Worm (Caenorhabditis elegans) whole organism, L2 larva: Measurements from ENCODE around the gene W09G12.6.
A peak's percentile ranks its signal among the peaks of the same experiment; 100 is the strongest.

Source experiments
- C34F6.9 ChIP-seq: fragments of 150-350 bp; optimal IDR thresholded peaks from 2 replicates; lab custom pipeline; 2014; ENCODE audit warnings: missing biosample characterization, missing genetic modification characterization
- F13H6.1 ChIP-seq: sonication (generic microtip); optimal IDR thresholded peaks from 2 replicates; lab custom pipeline; 2016; ENCODE audit warnings: missing genetic modification characterization, missing compliant biosample characterization
- R02D3.7 ChIP-seq: fragments of 150-350 bp; optimal IDR thresholded peaks from 2 replicates; lab custom pipeline; 2014; ENCODE audit warnings: missing biosample characterization, missing genetic modification characterization
- Y55F3AM.14 ChIP-seq: fragments of 200-800 bp; sonication (Bioruptor generic); optimal IDR thresholded peaks from 2 replicates; lab custom pipeline; 2018; ENCODE audit warnings: mild to moderate bottlenecking, missing genetic modification characterization, missing compliant biosample characterization
- ZK546.5 ChIP-seq: sonication (generic microtip); optimal IDR thresholded peaks from 2 replicates; lab custom pipeline; 2017; ENCODE audit warnings: missing biosample characterization, missing genetic modification characterization
- alr-1 ChIP-seq: fragments of 150-350 bp; optimal IDR thresholded peaks from 2 replicates; lab custom pipeline; 2014; ENCODE audit warnings: missing biosample characterization, missing genetic modification characterization
- aly-2 ChIP-seq: fragments of 150-350 bp; optimal IDR thresholded peaks from 2 replicates; lab custom pipeline; 2014; ENCODE audit warnings: missing biosample characterization, missing genetic modification characterization
- ceh-82 ChIP-seq: fragments of 150-350 bp; optimal IDR thresholded peaks from 2 replicates; lab custom pipeline; 2014; ENCODE audit warnings: missing biosample characterization, missing genetic modification characterization
- crh-2 ChIP-seq: sonication (generic microtip); optimal IDR thresholded peaks from 2 replicates; lab custom pipeline; 2017; ENCODE audit warnings: missing biosample characterization, missing genetic modification characterization
- dmd-4 ChIP-seq: sonication (generic microtip); optimal IDR thresholded peaks from 2 replicates; lab custom pipeline; 2017; ENCODE audit warnings: missing biosample characterization, missing genetic modification characterization
- elt-3 ChIP-seq: sonication (generic microtip); optimal IDR thresholded peaks from 2 replicates; lab custom pipeline; 2017; ENCODE audit warnings: missing biosample characterization, missing genetic modification characterization
- fos-1 ChIP-seq: fragments of 150-350 bp; optimal IDR thresholded peaks from 2 replicates; lab custom pipeline; 2014; ENCODE audit warnings: missing biosample characterization, missing genetic modification characterization
- gmeb-1 ChIP-seq: fragments of 150-350 bp; optimal IDR thresholded peaks from 2 replicates; lab custom pipeline; 2014; ENCODE audit warnings: missing biosample characterization, missing genetic modification characterization
- lin-11 ChIP-seq: fragments of 150-350 bp; sonication (generic microtip); optimal IDR thresholded peaks from 2 replicates; lab custom pipeline; 2014; ENCODE audit warnings: missing biosample characterization, missing genetic modification characterization, inconsistent platforms, mixed read lengths
- lin-13 ChIP-seq: fragments of 150-350 bp; optimal IDR thresholded peaks from 2 replicates; lab custom pipeline; 2014; ENCODE audit warnings: missing biosample characterization, missing genetic modification reagents, missing genetic modification characterization
- lin-39 ChIP-seq: fragments of 150-350 bp; optimal IDR thresholded peaks from 2 replicates; lab custom pipeline; 2014; ENCODE audit warnings: missing biosample characterization, missing genetic modification reagents, missing genetic modification characterization
- lsy-2 ChIP-seq, 2 experiments: fragments of 150-350 bp in 1 of 2; sonication (generic microtip) in 1 of 2; optimal IDR thresholded peaks; 2 replicates each; lab custom pipeline; 2014 to 2017; ENCODE audit warnings: missing biosample characterization in 2 of 2, missing genetic modification characterization in 2 of 2
- mab-5 ChIP-seq: fragments of 150-350 bp; optimal IDR thresholded peaks from 2 replicates; lab custom pipeline; 2014; ENCODE audit warnings: missing biosample characterization, missing genetic modification characterization
- mbf-1 ChIP-seq: sonication (generic microtip); optimal IDR thresholded peaks from 2 replicates; lab custom pipeline; 2017; ENCODE audit warnings: missing biosample characterization, missing genetic modification characterization
- mdl-1 ChIP-seq, 2 experiments: fragments of 150-350 bp in 1 of 2; sonication (generic microtip) in 1 of 2; optimal IDR thresholded peaks; 2 replicates each; lab custom pipeline; 2017; ENCODE audit warnings: missing biosample characterization in 2 of 2, missing genetic modification characterization in 2 of 2
- nhr-12 ChIP-seq: fragments of 150-350 bp; optimal IDR thresholded peaks from 2 replicates; lab custom pipeline; 2014; ENCODE audit warnings: missing biosample characterization, missing genetic modification characterization
- nhr-23 ChIP-seq: fragments of 150-350 bp; optimal IDR thresholded peaks from 2 replicates; lab custom pipeline; 2014; ENCODE audit warnings: missing biosample characterization, missing genetic modification reagents, missing genetic modification characterization
- nhr-237 ChIP-seq: fragments of 150-350 bp; optimal IDR thresholded peaks from 2 replicates; lab custom pipeline; 2014; ENCODE audit warnings: missing biosample characterization, missing genetic modification characterization
- nhr-25 ChIP-seq: fragments of 150-350 bp; sonication (generic microtip); optimal IDR thresholded peaks from 3 replicates; lab custom pipeline; 2014; ENCODE audit warnings: missing biosample characterization, missing genetic modification characterization
- nhr-6 ChIP-seq: fragments of 150-350 bp; optimal IDR thresholded peaks from 2 replicates; lab custom pipeline; 2014; ENCODE audit warnings: missing biosample characterization, missing genetic modification characterization
- nhr-77 ChIP-seq: fragments of 150-350 bp; optimal IDR thresholded peaks from 2 replicates; lab custom pipeline; 2014; ENCODE audit warnings: missing biosample characterization, missing genetic modification characterization
- peb-1 ChIP-seq: fragments of 150-350 bp; optimal IDR thresholded peaks from 2 replicates; lab custom pipeline; 2014; ENCODE audit warnings: missing biosample characterization, missing genetic modification characterization
- sem-4 ChIP-seq: fragments of 150-350 bp; optimal IDR thresholded peaks from 2 replicates; lab custom pipeline; 2014; ENCODE audit warnings: missing biosample characterization, missing genetic modification reagents, missing genetic modification characterization
- skn-1 ChIP-seq: sonication (generic microtip); optimal IDR thresholded peaks from 2 replicates; lab custom pipeline; 2017; ENCODE audit warnings: missing biosample characterization, missing genetic modification characterization
- sma-3 ChIP-seq: sonication (generic microtip); optimal IDR thresholded peaks from 2 replicates; lab custom pipeline; 2016; ENCODE audit warnings: missing genetic modification reagents, missing genetic modification characterization, missing compliant biosample characterization
- sma-9 ChIP-seq, 2 experiments: fragments of 150-350 bp in 1 of 2; sonication (generic microtip) in 1 of 2; optimal IDR thresholded peaks; 2 replicates each; lab custom pipeline; 2014 to 2016; ENCODE audit warnings: missing genetic modification characterization in 2 of 2, mild to moderate bottlenecking in 1 of 2, missing biosample characterization in 1 of 2, missing compliant biosample characterization in 1 of 2, missing genetic modification reagents in 1 of 2, moderate library complexity in 1 of 2
- snpc-4 ChIP-seq: fragments of 150-350 bp; optimal IDR thresholded peaks from 2 replicates; lab custom pipeline; 2014; ENCODE audit warnings: missing biosample characterization, missing genetic modification characterization
- unc-55 ChIP-seq: fragments of 150-350 bp; sonication (generic microtip); optimal IDR thresholded peaks from 3 replicates; lab custom pipeline; 2014; ENCODE audit warnings: missing biosample characterization, missing genetic modification reagents, missing genetic modification characterization
- unc-62 ChIP-seq: fragments of 150-350 bp; optimal IDR thresholded peaks from 2 replicates; lab custom pipeline; 2014; ENCODE audit warnings: missing biosample characterization, missing genetic modification reagents, missing genetic modification characterization
- ztf-1 ChIP-seq: fragments of 200-800 bp; sonication (Bioruptor generic); conservative IDR thresholded peaks from 2 replicates; pipeline ENCODE4 v1.3.6; 2022; ENCODE audit warnings: missing genetic modification characterization, missing compliant biosample characterization
- ztf-4 ChIP-seq: fragments of 150-350 bp; optimal IDR thresholded peaks from 2 replicates; lab custom pipeline; 2014; ENCODE audit warnings: missing biosample characterization, missing genetic modification characterization

Gene W09G12.6

DNA sequence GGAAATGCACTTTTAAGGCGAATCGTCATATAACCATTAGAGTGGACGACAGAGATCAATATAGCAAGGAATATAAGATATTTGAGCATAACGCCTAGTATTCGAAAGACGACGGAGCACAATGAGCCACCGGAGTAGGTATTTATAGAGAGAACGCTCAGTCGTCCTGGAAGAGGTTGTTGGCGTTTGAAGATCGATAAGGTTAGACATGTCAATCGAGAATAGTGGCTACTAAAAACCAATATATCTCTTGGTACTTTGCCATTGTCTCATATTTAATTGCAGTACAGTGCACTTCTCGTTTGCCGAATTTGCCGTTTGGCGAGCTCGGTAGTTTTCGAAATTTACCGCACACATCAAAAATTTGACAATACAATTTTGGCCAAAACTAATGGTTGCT is 23.7 kb upstream of the W09G12.6 start, which contains the start of gene dsl-1:
TSS of gene dsl-1 (minus strand) at position 101 of the 400 bp plus-strand sequence.
- TF ChIP-seq ztf-4 (tag; lab: Kevin White, UChicago): no peak

- TF ChIP-seq aly-2 (tag; lab: Kevin White, UChicago) (no peak), unc-62 (GFP tag; lab: Kevin White, UChicago) (no peak), ztf-1 (GFP tag; lab: Robert Waterston, UW) (no peak), nhr-12 (tag; lab: Kevin White, UChicago) (no peak), ceh-82 (tag; lab: Kevin White, UChicago) (no peak), nhr-6 (tag; lab: Kevin White, UChicago) (no peak), dmd-4 (tag; lab: Kevin White, UChicago) (no peak), snpc-4 (tag; lab: Kevin White, UChicago) (no peak), mab-5 (tag; lab: Kevin White, UChicago) (no peak), F13H6.1 (tag; lab: Kevin White, UChicago) (no peak), elt-3 (tag; lab: Kevin White, UChicago) (no peak), alr-1 (tag; lab: Kevin White, UChicago) (no peak)
Measured at ce11 chrIV:1209320-1209719, 22.4 kb upstream of the W09G12.6 start.

ce11 chrIV:1209813-1210212 is 21.9 kb upstream of the W09G12.6 start:
- TF ChIP-seq nhr-23 (tag; lab: Kevin White, UChicago) (no peak), peb-1 (no peak), R02D3.7 (tag; lab: Kevin White, UChicago) (no peak), unc-62 (GFP tag; lab: Kevin White, UChicago) (no peak), sma-9 (GFP tag; optimal IDR thresholded peaks at IDR 0.05; lab: Kevin White, UChicago) (no peak), sma-9 (tag; optimal IDR thresholded peaks at IDR 0.05; lab: Kevin White, UChicago) (no peak), C34F6.9 (no peak), gmeb-1 (tag; lab: Kevin White, UChicago) (no peak), nhr-237 (no peak), lin-13 (no peak), mdl-1 (tag; optimal IDR thresholded peaks at IDR 0.05; lab: Kevin White, UChicago) (no peak), skn-1 (no peak), crh-2 (tag; lab: Kevin White, UChicago) (no peak), fos-1 (tag; lab: Kevin White, UChicago) (no peak), lin-11 (tag; lab: Kevin White, UChicago) (no peak)

DNA sequence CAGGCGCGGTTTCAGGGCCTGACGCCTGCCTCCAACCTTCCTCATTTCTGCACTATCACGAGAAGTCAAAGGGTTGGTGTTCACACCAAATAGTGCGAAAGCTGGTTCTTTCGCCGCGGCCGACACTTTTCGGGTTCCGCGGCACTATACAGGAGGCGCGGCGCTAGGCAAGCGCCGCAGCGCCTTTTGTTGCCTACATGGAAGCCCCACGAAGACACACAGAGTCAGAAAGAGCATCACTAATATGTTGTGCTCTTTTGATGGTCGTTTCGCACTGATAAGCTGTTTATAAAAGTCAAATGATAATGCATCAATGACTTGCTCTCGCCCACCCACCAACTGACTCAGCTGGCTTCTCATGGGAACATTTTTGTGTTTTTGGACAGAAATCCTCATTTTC is 19.8 kb upstream of the W09G12.6 start:
- TF ChIP-seq C34F6.9 (no peak), sem-4 (tag; lab: Kevin White, UChicago) (no peak), mbf-1 (tag; lab: Kevin White, UChicago) (no peak), nhr-25 (tag; lab: Kevin White, UChicago) (no peak), mab-5 (tag; lab: Kevin White, UChicago) (no peak), ztf-1 (GFP tag; lab: Robert Waterston, UW) (no peak), lin-11 (tag; lab: Kevin White, UChicago) (no peak), ZK546.5 (tag; lab: Kevin White, UChicago) (no peak), ceh-82 (tag; lab: Kevin White, UChicago) (no peak), snpc-4 (tag; lab: Kevin White, UChicago) (peak; percentile 62), fos-1 (tag; lab: Kevin White, UChicago) (peak; percentile 78), lsy-2 (tag; optimal IDR thresholded peaks at IDR 0.05; lab: Kevin White, UChicago) (no peak), sma-3 (no peak), lin-39 (tag; lab: Kevin White, UChicago) (no peak), nhr-12 (tag; lab: Kevin White, UChicago) (no peak)

ce11 chrIV:1212357-1212756 is 19.3 kb upstream of the W09G12.6 start:
- TF ChIP-seq ztf-4 (tag; lab: Kevin White, UChicago) (no peak), Y55F3AM.14 (GFP tag; lab: Kevin White, UChicago) (no peak), ztf-1 (GFP tag; lab: Robert Waterston, UW) (no peak), nhr-77 (tag; lab: Kevin White, UChicago) (no peak), sem-4 (tag; lab: Kevin White, UChicago) (no peak), alr-1 (tag; lab: Kevin White, UChicago) (no peak), lin-13 (no peak), skn-1 (no peak), C34F6.9 (no peak), crh-2 (tag; lab: Kevin White, UChicago) (no peak), mab-5 (tag; lab: Kevin White, UChicago) (no peak), unc-55 (GFP tag; lab: Kevin White, UChicago) (no peak)
